Worm (Caenorhabditis elegans) whole organism, L1 larva: ENCODE measurements around the gene inpp-1.
A peak's percentile ranks its signal among the peaks of the same experiment; 100 is the strongest.

ENCODE experiments used
- F16B12.6 ChIP-seq: fragments of 150-350 bp; optimal IDR thresholded peaks from 2 replicates; lab custom pipeline; 2014; ENCODE audit warnings: missing biosample characterization, missing genetic modification characterization
- Y116A8C.19 ChIP-seq: sonication (generic microtip); optimal IDR thresholded peaks from 2 replicates; lab custom pipeline; 2016; ENCODE audit warnings: missing compliant biosample characterization, missing genetic modification characterization, borderline replicate concordance
- aha-1 ChIP-seq: fragments of 150-350 bp; optimal IDR thresholded peaks from 2 replicates; lab custom pipeline; 2014; ENCODE audit warnings: missing biosample characterization, missing genetic modification characterization
- aly-2 ChIP-seq: fragments of 150-350 bp; optimal IDR thresholded peaks from 2 replicates; lab custom pipeline; 2014; ENCODE audit warnings: missing biosample characterization, missing genetic modification characterization
- ceh-63 ChIP-seq: fragments of 200-800 bp; sonication (Bioruptor generic); optimal IDR thresholded peaks from 2 replicates; lab custom pipeline; 2018; ENCODE audit warnings: mild to moderate bottlenecking, missing genetic modification characterization, missing compliant biosample characterization
- ceh-8 ChIP-seq: fragments of 200-800 bp; sonication (Bioruptor generic); optimal IDR thresholded peaks from 2 replicates; lab custom pipeline; 2018; ENCODE audit warnings: mild to moderate bottlenecking, missing genetic modification characterization, moderate library complexity, missing compliant biosample characterization
- ceh-82 ChIP-seq, 3 experiments: fragments of 150-350 bp in 1 of 3; sonication (generic microtip) in 2 of 3; optimal IDR thresholded peaks; 2 replicates each; lab custom pipeline; 2014 to 2017; ENCODE audit warnings: missing biosample characterization in 3 of 3, missing genetic modification characterization in 3 of 3
- ceh-90 ChIP-seq: sonication (generic microtip); optimal IDR thresholded peaks from 2 replicates; lab custom pipeline; 2016; ENCODE audit warnings: missing genetic modification characterization, missing compliant biosample characterization
- ces-1 ChIP-seq: fragments of 150-350 bp; optimal IDR thresholded peaks from 2 replicates; lab custom pipeline; 2014; ENCODE audit warnings: missing biosample characterization, missing genetic modification reagents, missing genetic modification characterization
- dpl-1 ChIP-seq, 3 experiments: fragments of 150-350 bp in 2 of 3; sonication (generic microtip) in 1 of 3; optimal IDR thresholded peaks; 2 replicates each; lab custom pipeline; 2014 to 2017; ENCODE audit warnings: missing biosample characterization in 3 of 3, missing genetic modification characterization in 3 of 3, missing genetic modification reagents in 3 of 3
- efl-1 ChIP-seq, 4 experiments: fragments of 150-350 bp; optimal IDR thresholded peaks in 3 of 4; peaks in 1 of 4; 1 replicate in 1 of 4; 2 replicates in 3 of 4; lab custom pipeline; 2014; ENCODE audit warnings: missing biosample characterization in 2 of 4, missing genetic modification characterization in 2 of 4, missing genetic modification reagents in 2 of 4
- egl-13 ChIP-seq: sonication (generic microtip); optimal IDR thresholded peaks from 2 replicates; lab custom pipeline; 2016; ENCODE audit warnings: missing genotype, missing genetic modification reagents, missing genetic modification characterization, missing compliant biosample characterization
- elt-2 ChIP-seq: sonication (generic microtip); optimal IDR thresholded peaks from 2 replicates; lab custom pipeline; 2016; ENCODE audit warnings: missing genetic modification characterization, mild to moderate bottlenecking, inconsistent platforms, missing compliant biosample characterization, missing genetic modification reagents
- elt-3 ChIP-seq, 6 experiments: fragments of 150-350 bp in 1 of 6; sonication (generic microtip); optimal IDR thresholded peaks; 2 replicates each; lab custom pipeline; 2017 to 2018; ENCODE audit warnings: missing biosample characterization in 6 of 6, missing genetic modification characterization in 6 of 6, inconsistent platforms in 1 of 6
- ets-5 ChIP-seq: fragments of 200-800 bp; sonication (Bioruptor generic); IDR thresholded peaks from 2 replicates; pipeline ENCODE4 v1.3.6; 2022; ENCODE audit warnings: missing genetic modification characterization, missing compliant biosample characterization
- fkh-10 ChIP-seq: sonication (generic microtip); optimal IDR thresholded peaks from 2 replicates; lab custom pipeline; 2017; ENCODE audit warnings: missing biosample characterization, missing genetic modification reagents, missing genetic modification characterization
- fkh-8 ChIP-seq: sonication (generic microtip); optimal IDR thresholded peaks from 2 replicates; lab custom pipeline; 2016; ENCODE audit warnings: mild to moderate bottlenecking, missing genetic modification characterization, missing compliant biosample characterization
- fos-1 ChIP-seq: fragments of 150-350 bp; optimal IDR thresholded peaks from 2 replicates; lab custom pipeline; 2014; ENCODE audit warnings: missing biosample characterization, missing genetic modification characterization
- hlh-17 ChIP-seq: fragments of 200-800 bp; sonication (Bioruptor generic); optimal IDR thresholded peaks from 2 replicates; lab custom pipeline; 2018; ENCODE audit warnings: missing genetic modification characterization, mild to moderate bottlenecking, missing compliant biosample characterization, moderate library complexity, borderline replicate concordance
- hpl-2 ChIP-seq: fragments of 150-350 bp; optimal IDR thresholded peaks from 2 replicates; lab custom pipeline; 2014; ENCODE audit warnings: missing biosample characterization, missing genetic modification reagents, missing genetic modification characterization
- irx-1 ChIP-seq: sonication (generic microtip); optimal IDR thresholded peaks from 2 replicates; lab custom pipeline; 2016; ENCODE audit warnings: missing genetic modification characterization, missing compliant biosample characterization
- lin-13 ChIP-seq: fragments of 150-350 bp; optimal IDR thresholded peaks from 2 replicates; lab custom pipeline; 2014; ENCODE audit warnings: missing biosample characterization, missing genetic modification reagents, missing genetic modification characterization
- lin-14 ChIP-seq: fragments of 200-800 bp; sonication (Bioruptor generic); optimal IDR thresholded peaks from 2 replicates; lab custom pipeline; 2018; ENCODE audit warnings: mild to moderate bottlenecking, missing genetic modification characterization, moderate library complexity, missing compliant biosample characterization
- lin-39 ChIP-seq: fragments of 150-350 bp; optimal IDR thresholded peaks from 2 replicates; lab custom pipeline; 2014; ENCODE audit warnings: missing biosample characterization, missing genetic modification reagents, missing genetic modification characterization
- mab-9 ChIP-seq: fragments of 200-800 bp; sonication (Bioruptor generic); IDR thresholded peaks from 2 replicates; pipeline ENCODE4 v1.3.6; 2022; ENCODE audit warnings: missing genetic modification reagents, missing genetic modification characterization, missing compliant biosample characterization
- mdl-1 ChIP-seq, 2 experiments: fragments of 150-350 bp; optimal IDR thresholded peaks; 2 replicates each; lab custom pipeline; 2014 to 2017; ENCODE audit warnings: missing biosample characterization in 2 of 2, missing genetic modification characterization in 2 of 2, inconsistent platforms in 1 of 2
- mef-2 ChIP-seq: fragments of 150-350 bp; optimal IDR thresholded peaks from 2 replicates; lab custom pipeline; 2014; ENCODE audit warnings: missing biosample characterization, missing genetic modification characterization
- nhr-11 ChIP-seq: fragments of 150-350 bp; optimal IDR thresholded peaks from 2 replicates; lab custom pipeline; 2014; ENCODE audit warnings: missing biosample characterization, missing genetic modification characterization
- nhr-20 ChIP-seq: sonication (generic microtip); optimal IDR thresholded peaks from 2 replicates; lab custom pipeline; 2016; ENCODE audit warnings: mild to moderate bottlenecking, missing genetic modification characterization, missing compliant biosample characterization
- nhr-28 ChIP-seq: fragments of 150-350 bp; optimal IDR thresholded peaks from 2 replicates; lab custom pipeline; 2014; ENCODE audit warnings: missing biosample characterization, missing genetic modification characterization
- nhr-84 ChIP-seq: sonication (generic microtip); optimal IDR thresholded peaks from 2 replicates; lab custom pipeline; 2017; ENCODE audit warnings: missing biosample characterization, missing genetic modification characterization
- nhr-90 ChIP-seq: sonication (generic microtip); optimal IDR thresholded peaks from 2 replicates; lab custom pipeline; 2016; ENCODE audit warnings: mild to moderate bottlenecking, missing genetic modification characterization, missing compliant biosample characterization; ENCODE audit not compliant: poor library complexity
- pag-3 ChIP-seq: sonication (generic microtip); optimal IDR thresholded peaks from 2 replicates; lab custom pipeline; 2017; ENCODE audit warnings: missing genetic modification characterization, mild to moderate bottlenecking, missing compliant biosample characterization, antibody characterized with exemption, borderline replicate concordance; ENCODE audit not compliant: insufficient read depth
- pax-3 ChIP-seq: fragments of 200-800 bp; sonication (Bioruptor generic); optimal IDR thresholded peaks from 2 replicates; lab custom pipeline; 2018; ENCODE audit warnings: mild to moderate bottlenecking, missing genetic modification characterization, moderate library complexity, missing compliant biosample characterization
- rnt-1 ChIP-seq: sonication (generic microtip); optimal IDR thresholded peaks from 2 replicates; lab custom pipeline; 2016; ENCODE audit warnings: mild to moderate bottlenecking, missing genetic modification characterization, moderate library complexity, missing compliant biosample characterization
- snpc-4 ChIP-seq: fragments of 150-350 bp; optimal IDR thresholded peaks from 2 replicates; lab custom pipeline; 2014; ENCODE audit warnings: missing biosample characterization, missing genetic modification characterization
- snu-23 ChIP-seq: sonication (generic microtip); optimal IDR thresholded peaks from 2 replicates; lab custom pipeline; 2016; ENCODE audit warnings: missing genetic modification characterization, missing compliant biosample characterization
- sox-4 ChIP-seq: sonication (generic microtip); optimal IDR thresholded peaks from 2 replicates; lab custom pipeline; 2016; ENCODE audit warnings: missing genetic modification characterization, missing compliant biosample characterization
- sptf-1 ChIP-seq: fragments of 150-350 bp; optimal IDR thresholded peaks from 2 replicates; lab custom pipeline; 2014; ENCODE audit warnings: missing biosample characterization, missing genetic modification characterization
- sup-37 ChIP-seq: fragments of 200-800 bp; sonication (Bioruptor generic); optimal IDR thresholded peaks from 2 replicates; lab custom pipeline; 2018; ENCODE audit warnings: mild to moderate bottlenecking, missing genetic modification characterization, missing compliant biosample characterization
- tbx-2 ChIP-seq: sonication (generic microtip); optimal IDR thresholded peaks from 2 replicates; lab custom pipeline; 2016; ENCODE audit warnings: missing genetic modification characterization, missing compliant biosample characterization
- unc-130 ChIP-seq: fragments of 150-350 bp; optimal IDR thresholded peaks from 2 replicates; lab custom pipeline; 2017; ENCODE audit warnings: missing biosample characterization, missing genetic modification characterization, inconsistent platforms
- unc-30 ChIP-seq: sonication (generic microtip); optimal IDR thresholded peaks from 2 replicates; lab custom pipeline; 2017; ENCODE audit warnings: missing biosample characterization, missing genetic modification characterization
- unc-62 ChIP-seq: fragments of 150-350 bp; optimal IDR thresholded peaks from 2 replicates; lab custom pipeline; 2014; ENCODE audit warnings: missing biosample characterization, missing genetic modification reagents, missing genetic modification characterization
- vab-15 ChIP-seq: sonication (generic microtip); optimal IDR thresholded peaks from 2 replicates; lab custom pipeline; 2017; ENCODE audit warnings: missing genotype, mild to moderate bottlenecking, missing genetic modification characterization, missing compliant biosample characterization
- xbp-1 ChIP-seq: sonication (generic microtip); optimal IDR thresholded peaks from 2 replicates; lab custom pipeline; 2016; ENCODE audit warnings: missing genetic modification characterization, missing compliant biosample characterization
- zip-4 ChIP-seq: fragments of 200-800 bp; sonication (Bioruptor generic); optimal IDR thresholded peaks from 2 replicates; lab custom pipeline; 2018; ENCODE audit warnings: mild to moderate bottlenecking, missing genetic modification characterization, moderate library complexity, missing compliant biosample characterization
- ztf-11 ChIP-seq, 2 experiments: sonication (generic microtip); optimal IDR thresholded peaks; 2 replicates each; lab custom pipeline; 2016 to 2017; ENCODE audit warnings: missing genetic modification characterization in 2 of 2, missing biosample characterization in 1 of 2, missing compliant biosample characterization in 1 of 2
- ztf-4 ChIP-seq: fragments of 150-350 bp; optimal IDR thresholded peaks from 2 replicates; lab custom pipeline; 2014; ENCODE audit warnings: missing biosample characterization, missing genetic modification characterization

Gene inpp-1

ce11 chrIV:10734527-10735436 is 38.9 kb downstream of the inpp-1 start, which contains the start of the genes orc-5 and cyb-1 (continued):
- no peak for TF ChIP-seq ces-1 (GFP tag; lab: Kevin White, UChicago)
- no peak for TF ChIP-seq ets-5
- TF ChIP-seq rnt-1 (tag; lab: Kevin White, UChicago), result peak; percentile 87
- TF ChIP-seq hpl-2 (GFP tag; lab: Kevin White, UChicago), result no peak
- peak; percentile 10 for TF ChIP-seq aha-1 (tag; lab: Kevin White, UChicago)
- TF ChIP-seq mab-9 (GFP tag; lab: Robert Waterston, UW), result no peak
- TF ChIP-seq unc-62 (GFP tag; lab: Kevin White, UChicago), result no peak
- peak; percentile 44 for TF ChIP-seq lin-39
- TF ChIP-seq nhr-11 (tag; lab: Kevin White, UChicago), result peak; percentile 44
- TF ChIP-seq nhr-20 (tag; lab: Kevin White, UChicago), result peak; percentile 80
- TF ChIP-seq fkh-8 (tag; lab: Kevin White, UChicago), result peak; percentile 52
- TF ChIP-seq snpc-4 (tag; lab: Kevin White, UChicago), result peak; percentile 53
- peak; percentile 94 to 98 for TF ChIP-seq efl-1 (optimal IDR thresholded peaks at IDR 0.05; lab: Kevin White, UChicago)
- TF ChIP-seq efl-1 (GFP tag; optimal IDR thresholded peaks at IDR 0.05 in 1 of 2; lab: Kevin White, UChicago), result peak; percentile 98 to 100
- TF ChIP-seq unc-130 (tag; lab: Kevin White, UChicago), result peak; percentile 87
- TF ChIP-seq xbp-1 (tag; lab: Kevin White, UChicago), result peak; percentile 86
- no peak for TF ChIP-seq elt-2 (tag; lab: Kevin White, UChicago)
- TF ChIP-seq ceh-63 (GFP tag; lab: Kevin White, UChicago), result no peak
- peak; percentile 78 for TF ChIP-seq tbx-2
- TF ChIP-seq elt-3 (tag; optimal IDR thresholded peaks at IDR 0.05; lab: Kevin White, UChicago), result peak in 4 of 6 experiments; percentile 17 to 81 (median 44)
- no peak for TF ChIP-seq hlh-17 (GFP tag; lab: Kevin White, UChicago)
- no peak for TF ChIP-seq ztf-11 (tag; optimal IDR thresholded peaks at IDR 0.05; lab: Kevin White, UChicago)
- TF ChIP-seq ztf-4 (tag; lab: Kevin White, UChicago), result no peak
- peak; percentile 56 to 81 (median 71) for TF ChIP-seq ceh-82 (tag; optimal IDR thresholded peaks at IDR 0.05; lab: Kevin White, UChicago)
- peak; percentile 74 for TF ChIP-seq lin-14 (GFP tag; lab: Kevin White, UChicago)
- TF ChIP-seq ceh-90 (tag; lab: Kevin White, UChicago), result peak; percentile 19
- TF ChIP-seq pax-3, result no peak
- TF ChIP-seq nhr-28 (tag; lab: Kevin White, UChicago), result no peak
- TF ChIP-seq lin-13 (GFP tag; lab: Kevin White, UChicago), result peak; percentile 82
- TF ChIP-seq sox-4 (tag; lab: Kevin White, UChicago), result peak; percentile 27
- peak; percentile 3 for TF ChIP-seq ceh-8 (GFP tag; lab: Kevin White, UChicago)
- no peak for TF ChIP-seq unc-30 (tag; lab: Kevin White, UChicago)
- no peak for TF ChIP-seq zip-4 (GFP tag; lab: Kevin White, UChicago)
- peak; percentile 17 for TF ChIP-seq fkh-10 (GFP tag; lab: Kevin White, UChicago)
- no peak for TF ChIP-seq pag-3 (tag; lab: Kevin White, UChicago)
- peak; percentile 34 for TF ChIP-seq fos-1
- TF ChIP-seq sup-37 (GFP tag; lab: Kevin White, UChicago), result peak; percentile 10
- peak; percentile 54 for TF ChIP-seq aly-2 (tag; lab: Kevin White, UChicago)
- TF ChIP-seq irx-1 (tag; lab: Kevin White, UChicago), result peak; percentile 65
- TF ChIP-seq mdl-1 (tag; optimal IDR thresholded peaks at IDR 0.05; lab: Kevin White, UChicago), result peak in 1 of 2 experiments; percentile 66
- no peak for TF ChIP-seq Y116A8C.19
- TF ChIP-seq nhr-84 (tag; lab: Kevin White, UChicago), result no peak
- peak; percentile 74 for TF ChIP-seq nhr-90 (tag; lab: Kevin White, UChicago)
- no peak for TF ChIP-seq vab-15 (tag; lab: Kevin White, UChicago)
- TF ChIP-seq snu-23 (GFP tag; lab: Kevin White, UChicago), result peak; percentile 90
- peak; percentile 97 to 98 (median 97) for TF ChIP-seq dpl-1 (GFP tag; optimal IDR thresholded peaks at IDR 0.05; lab: Kevin White, UChicago)
- TF ChIP-seq egl-13 (tag; lab: Kevin White, UChicago), result peak; percentile 20
- TF ChIP-seq sptf-1 (tag; lab: Kevin White, UChicago), result no peak
- peak; percentile 41 for TF ChIP-seq F16B12.6 (tag; lab: Kevin White, UChicago)
- no peak for TF ChIP-seq mef-2 (tag; lab: Kevin White, UChicago)
